Worm (Caenorhabditis elegans): ENCODE results near the gene rpn-11.
A peak's percentile ranks its signal among the peaks of the same experiment; 100 is the strongest.

rpn-11 gene

DNA sequence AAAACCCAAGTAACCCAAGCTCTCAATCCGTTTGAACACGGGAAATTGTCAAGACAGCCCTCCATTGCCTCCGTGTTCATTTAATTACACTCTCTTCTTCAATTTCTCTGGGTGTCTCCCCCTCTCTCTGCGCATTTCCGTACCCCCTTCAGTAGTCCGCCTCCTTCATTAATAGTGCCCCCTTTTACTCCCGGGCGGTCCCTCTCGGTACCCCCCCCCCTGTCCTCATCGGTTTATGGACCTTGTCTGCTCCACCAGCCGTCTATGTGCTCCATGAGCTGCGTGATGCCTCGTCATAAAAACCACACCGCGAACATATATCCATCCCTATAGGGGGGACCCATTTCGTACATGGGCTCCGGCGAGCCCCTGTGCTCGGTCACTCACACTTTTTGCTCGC is 44.8 kb downstream of the rpn-11 start:
- TF ChIP-seq duxl-1 (tag; optimal IDR thresholded peaks at IDR 0.05; ENCODE audit: poor library complexity) (no peak), ama-1 (optimal IDR thresholded peaks at IDR 0.05) (no peak), set-16 (GFP tag; IDR thresholded peaks at IDR 0.05) (peak; percentile 76), aha-1 (tag) (peak; percentile 35), hmg-1.1 (GFP tag; IDR thresholded peaks at IDR 0.05) (0 out of 2 replicates have a peak, but pooled peaks have one; percentile 24), mdl-1 (tag; optimal IDR thresholded peaks at IDR 0.05) (no peak), unc-62 (GFP tag; optimal IDR thresholded peaks at IDR 0.05 in 1 of 2) (peak in 1 of 2 experiments; percentile 32), unc-62 (tag; optimal IDR thresholded peaks at IDR 0.05) (no peak), zip-11 (GFP tag; IDR thresholded peaks at IDR 0.05) (no peak), tra-1 (GFP tag; IDR thresholded peaks at IDR 0.05) (0 out of 2 replicates have a peak, but pooled peaks have one; percentile 59), lsy-2 (tag; optimal IDR thresholded peaks at IDR 0.05) (no peak), pqm-1 (tag; optimal IDR thresholded peaks at IDR 0.05) (no peak)

DNA sequence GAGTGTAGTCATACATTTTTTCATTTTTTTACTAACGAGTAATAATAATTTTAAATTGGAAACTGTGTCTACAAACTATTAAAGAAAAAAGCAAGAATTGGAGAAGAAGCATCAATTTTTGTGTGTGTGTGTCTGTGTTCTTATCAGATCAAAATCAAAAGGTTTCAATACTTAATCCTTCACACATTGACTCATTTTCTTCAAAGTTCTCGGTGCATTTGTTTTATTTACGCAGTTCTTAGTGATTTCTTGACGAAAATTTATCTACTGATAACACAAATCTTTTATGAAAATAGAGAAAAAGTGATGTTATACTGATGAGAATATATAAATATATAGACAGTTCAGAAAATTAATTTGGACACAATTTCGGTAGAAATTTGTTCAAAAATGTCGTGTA is 48.3 kb downstream of the rpn-11 start, which contains the start of gene clc-22:
TSS of gene clc-22 (minus strand) at position 71 of the 400 bp plus-strand sequence.
- TF ChIP-seq tag-97 (GFP tag; IDR thresholded peaks at IDR 0.05) (no peak), ctbp-1 (GFP tag; IDR thresholded peaks at IDR 0.05) (no peak), hif-1 (tag; optimal IDR thresholded peaks at IDR 0.05) (no peak), unc-62 (GFP tag; optimal IDR thresholded peaks at IDR 0.05 in 1 of 2) (no peak), unc-62 (tag; optimal IDR thresholded peaks at IDR 0.05) (no peak), nhr-111 (GFP tag; optimal IDR thresholded peaks at IDR 0.05) (no peak), ceh-20 (GFP tag; IDR thresholded peaks at IDR 0.05) (no peak), ces-1 (GFP tag; optimal IDR thresholded peaks at IDR 0.05) (no peak), ceh-82 (tag; optimal IDR thresholded peaks at IDR 0.05) (no peak)

Measured in whole organism, L4 larva.